Worm (Caenorhabditis elegans) whole organism, L4 larva: ENCODE measurements around the gene capg-2.

ENCODE experiments used
- F26F4.8 ChIP-seq: fragments of 200-800 bp; sonication (Bioruptor generic); conservative IDR thresholded peaks from 2 replicates; pipeline ENCODE4 v1.3.6; 2022; ENCODE audit warnings: missing genetic modification characterization, missing compliant biosample characterization
- ama-1 ChIP-seq: fragments of 150-350 bp; optimal IDR thresholded peaks from 2 replicates; lab custom pipeline; 2014; ENCODE audit warnings: inconsistent platforms, mixed read lengths
- ctbp-1 ChIP-seq: fragments of 200-800 bp; sonication (Bioruptor generic); IDR thresholded peaks from 2 replicates; pipeline ENCODE4 v1.3.6; 2022; ENCODE audit warnings: missing genetic modification reagents, missing genetic modification characterization, missing compliant biosample characterization
- duxl-1 ChIP-seq: sonication (generic microtip); optimal IDR thresholded peaks from 2 replicates; lab custom pipeline; 2016; ENCODE audit warnings: mild to moderate bottlenecking, missing genetic modification characterization, moderate library complexity, missing compliant biosample characterization; ENCODE audit not compliant: poor library complexity
- lin-13 ChIP-seq: fragments of 150-350 bp; optimal IDR thresholded peaks from 2 replicates; lab custom pipeline; 2014; ENCODE audit warnings: missing biosample characterization, missing genetic modification reagents, missing genetic modification characterization
- lin-29 ChIP-seq: fragments of 200-800 bp; sonication (Bioruptor generic); IDR thresholded peaks from 2 replicates; pipeline ENCODE4 v1.3.6; 2022; ENCODE audit warnings: missing genetic modification reagents, missing genetic modification characterization, missing compliant biosample characterization
- mdl-1 ChIP-seq, 2 experiments: fragments of 150-350 bp in 1 of 2; sonication (generic microtip) in 1 of 2; optimal IDR thresholded peaks; 2 replicates each; lab custom pipeline; 2014 to 2017; ENCODE audit warnings: missing biosample characterization in 2 of 2, missing genetic modification characterization in 2 of 2
- nhr-237 ChIP-seq: sonication (generic microtip); optimal IDR thresholded peaks from 2 replicates; lab custom pipeline; 2017; ENCODE audit warnings: missing biosample characterization, missing genetic modification characterization
- nhr-28 ChIP-seq: fragments of 150-350 bp; optimal IDR thresholded peaks from 2 replicates; lab custom pipeline; 2014; ENCODE audit warnings: missing biosample characterization, missing genetic modification characterization
- snpc-4 ChIP-seq: fragments of 150-350 bp; optimal IDR thresholded peaks from 2 replicates; lab custom pipeline; 2014; ENCODE audit warnings: missing biosample characterization, missing genetic modification characterization

ce11 chrV:12271495-12271894 is at the start of gene capg-2, which contains the start of gene tsfm-1:
- TF ChIP-seq nhr-28 (no peak), ama-1 (lab: Kevin White, UChicago) (no peak), duxl-1 (tag; lab: Kevin White, UChicago) (no peak), lin-29 (GFP tag; lab: Robert Waterston, UW) (no peak), F26F4.8 (no peak), nhr-237 (tag; lab: Kevin White, UChicago) (no peak), snpc-4 (no peak), ctbp-1 (GFP tag; lab: Robert Waterston, UW) (no peak), mdl-1 (tag; optimal IDR thresholded peaks at IDR 0.05; lab: Kevin White, UChicago) (no peak), lin-13 (GFP tag; lab: Kevin White, UChicago) (no peak)
